Fruit fly (Drosophila melanogaster) whole organism, wandering third instar larva: ENCODE measurements around the gene CG10747.

Experiments used
- CG32264 ChIP-seq: fragments of 200-800 bp; sonication (Bioruptor generic); optimal IDR thresholded peaks from 2 replicates; lab custom pipeline; 2016; ENCODE audit warnings: missing biosample characterization, missing genetic modification characterization
- Dfd ChIP-seq: fragments of >200 bp; optimal IDR thresholded peaks from 2 replicates; lab custom pipeline; 2017; ENCODE audit warnings: missing biosample characterization, missing genetic modification characterization
- Dif ChIP-seq: fragments of 200-275, 200-300 bp; sonication (Bioruptor generic); optimal IDR thresholded peaks from 2 replicates; lab custom pipeline; 2018; ENCODE audit warnings: missing biosample characterization, missing genetic modification characterization; ENCODE audit not compliant: partially characterized antibody
- GATAd ChIP-seq: sonication (Bioruptor generic); optimal IDR thresholded peaks from 2 replicates; lab custom pipeline; 2016; ENCODE audit warnings: missing biosample characterization, missing genetic modification characterization
- HLH106 ChIP-seq: fragments of 200-800 bp; optimal IDR thresholded peaks from 3 replicates; lab custom pipeline; 2019; ENCODE audit warnings: missing biosample characterization, mild to moderate bottlenecking, missing genetic modification characterization, moderate library complexity
- Hnf4 ChIP-seq: fragments of 200-800 bp; sonication (Bioruptor generic); optimal IDR thresholded peaks from 2 replicates; lab custom pipeline; 2016; ENCODE audit warnings: missing biosample characterization, mild to moderate bottlenecking, missing genetic modification characterization
- Hr78 ChIP-seq: fragments of >200 bp; optimal IDR thresholded peaks from 2 replicates; lab custom pipeline; 2017; ENCODE audit warnings: missing biosample characterization, missing genetic modification characterization
- Hr83 ChIP-seq: fragments of 200-300 bp; sonication (Bioruptor generic); optimal IDR thresholded peaks from 2 replicates; lab custom pipeline; 2016; ENCODE audit warnings: missing biosample characterization, mild to moderate bottlenecking, missing genetic modification characterization, moderate library complexity; ENCODE audit not compliant: poor library complexity, severe bottlenecking
- Jra ChIP-seq: sonication (Bioruptor generic); optimal IDR thresholded peaks from 2 replicates; lab custom pipeline; 2016; ENCODE audit warnings: missing biosample characterization, missing genetic modification characterization
- Mio ChIP-seq: sonication (Bioruptor generic); optimal IDR thresholded peaks from 2 replicates; lab custom pipeline; 2016; ENCODE audit warnings: missing biosample characterization, missing genetic modification characterization
- Myc ChIP-seq: fragments of >200 bp; optimal IDR thresholded peaks from 2 replicates; lab custom pipeline; 2017
- N ChIP-seq: fragments of >200 bp; optimal IDR thresholded peaks from 2 replicates; lab custom pipeline; 2018; ENCODE audit warnings: missing biosample characterization, missing external identifiers, missing genetic modification characterization
- Vsx2 ChIP-seq: fragments of 200-300, 225-300 bp; sonication (Bioruptor generic); optimal IDR thresholded peaks from 2 replicates; lab custom pipeline; 2018; ENCODE audit warnings: missing biosample characterization, missing genetic modification characterization; ENCODE audit not compliant: partially characterized antibody
- br ChIP-seq: fragments of 200-800 bp; sonication (Bioruptor generic); optimal IDR thresholded peaks from 2 replicates; lab custom pipeline; 2016; ENCODE audit warnings: missing biosample characterization, missing genetic modification characterization
- brk ChIP-seq: fragments of 200-800 bp; sonication (Bioruptor generic); optimal IDR thresholded peaks from 2 replicates; lab custom pipeline; 2016; ENCODE audit warnings: missing biosample characterization, mild to moderate bottlenecking, missing genetic modification characterization
- dl ChIP-seq, 2 experiments: fragments of 175-275, 200-275 bp in 1 of 2; fragments of 200-275 bp in 1 of 2; sonication (Bioruptor generic); optimal IDR thresholded peaks; lab custom pipeline; 2018; ENCODE audit warnings: mild to moderate bottlenecking in 2 of 2, missing biosample characterization in 2 of 2, missing genetic modification characterization in 2 of 2, moderate library complexity in 2 of 2; ENCODE audit not compliant: partially characterized antibody in 2 of 2, insufficient read depth in 1 of 2
- dmrt93B ChIP-seq: fragments of 200-800 bp; sonication (Bioruptor generic); optimal IDR thresholded peaks from 2 replicates; lab custom pipeline; 2018; ENCODE audit warnings: missing biosample characterization, mild to moderate bottlenecking, missing genetic modification characterization
- dsf ChIP-seq: sonication (Bioruptor generic); optimal IDR thresholded peaks from 2 replicates; lab custom pipeline; 2016; ENCODE audit warnings: missing biosample characterization, missing genetic modification characterization, borderline replicate concordance
- foxo ChIP-seq, 2 experiments: fragments of 200-800 bp; sonication (Bioruptor generic); optimal IDR thresholded peaks; 2 replicates in 1 of 2; 3 replicates in 1 of 2; lab custom pipeline; 2016 to 2017; ENCODE audit warnings: missing biosample characterization in 2 of 2, missing genetic modification characterization in 2 of 2
- fru ChIP-seq: fragments of 200-800 bp; sonication (Bioruptor generic); optimal IDR thresholded peaks from 3 replicates; lab custom pipeline; 2016; ENCODE audit warnings: missing biosample characterization, mild to moderate bottlenecking, missing genetic modification characterization
- h ChIP-seq: fragments of 200-800 bp; sonication (Bioruptor generic); optimal IDR thresholded peaks from 3 replicates; lab custom pipeline; 2016; ENCODE audit warnings: missing biosample characterization, mild to moderate bottlenecking, missing genetic modification characterization
- lola ChIP-seq: fragments of >200 bp; optimal IDR thresholded peaks from 2 replicates; lab custom pipeline; 2017; ENCODE audit warnings: missing biosample characterization, missing genetic modification characterization
- pan ChIP-seq: fragments of >200 bp; optimal IDR thresholded peaks from 2 replicates; lab custom pipeline; 2017
- rgr ChIP-seq: fragments of 200-800 bp; sonication (Bioruptor generic); optimal IDR thresholded peaks from 3 replicates; lab custom pipeline; 2016; ENCODE audit warnings: missing biosample characterization, mild to moderate bottlenecking, missing genetic modification characterization
- sv ChIP-seq: fragments of 200-800 bp; sonication (Bioruptor generic); optimal IDR thresholded peaks from 3 replicates; lab custom pipeline; 2016; ENCODE audit warnings: missing biosample characterization, missing genetic modification characterization
- tai ChIP-seq: sonication (Bioruptor generic); optimal IDR thresholded peaks from 2 replicates; lab custom pipeline; 2016; ENCODE audit warnings: missing biosample characterization, missing genetic modification characterization
- usp ChIP-seq: fragments of >200 bp; optimal IDR thresholded peaks from 2 replicates; lab custom pipeline; 2017; ENCODE audit warnings: missing biosample characterization, missing genetic modification characterization
- woc ChIP-seq: sonication (Bioruptor generic); optimal IDR thresholded peaks from 2 replicates; lab custom pipeline; 2016; ENCODE audit warnings: missing biosample characterization, mild to moderate bottlenecking, missing genetic modification characterization

The CG10747 gene

DNA sequence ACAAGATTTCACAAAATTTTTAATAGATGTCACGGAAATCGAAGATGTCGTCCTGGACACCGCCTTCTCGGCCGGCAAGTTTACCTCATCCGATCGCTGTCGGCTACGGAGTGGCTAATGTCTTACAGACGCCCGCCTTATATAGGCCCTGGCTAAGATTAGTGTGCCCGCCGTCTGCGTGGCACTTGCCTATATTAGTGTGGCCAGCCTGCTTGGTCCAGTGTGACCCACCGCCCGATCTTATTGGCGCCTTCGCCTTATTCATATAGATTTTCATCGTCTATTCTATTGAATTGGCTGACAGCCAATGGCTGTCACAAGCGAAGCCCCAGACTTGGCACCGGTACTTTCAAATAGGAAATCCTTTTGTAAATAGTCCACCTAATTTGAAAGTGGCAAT lies 24.7 kb upstream of the CG10747 start:
- TF ChIP-seq Myc (lab: Kevin White, UChicago), result no peak

DNA sequence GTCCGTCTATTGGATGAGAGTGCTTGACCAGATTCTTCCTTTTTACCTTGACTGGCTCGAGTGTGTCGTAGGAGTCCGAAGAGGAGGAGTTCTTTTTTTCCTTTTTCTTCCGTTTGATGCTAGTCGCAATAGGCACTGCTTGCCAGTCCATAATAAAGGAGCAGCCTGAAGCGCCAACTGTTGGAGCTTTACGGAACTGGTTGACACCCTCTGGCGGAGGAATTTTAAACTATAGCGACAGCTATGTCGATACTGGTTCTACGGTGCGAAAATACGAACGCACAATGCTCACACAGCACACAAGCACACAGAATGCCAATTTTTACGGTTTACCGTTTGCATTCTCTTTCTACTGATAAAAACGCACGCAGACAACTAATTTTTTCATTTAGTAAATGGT lies 15.4 kb upstream of the CG10747 start:
- TF ChIP-seq HLH106 (tag; lab: Kevin White, UChicago) (peak; percentile 19), br (GFP tag; lab: Kevin White, UChicago) (no peak), Myc (lab: Kevin White, UChicago) (peak; percentile 50), foxo (GFP tag; optimal IDR thresholded peaks at IDR 0.05; lab: Kevin White, UChicago) (peak in 1 of 2 experiments; percentile 26), Dif (GFP tag; lab: Kevin White, UChicago) (no peak), Mio (GFP tag; lab: Kevin White, UChicago) (no peak), dsf (GFP tag; lab: Kevin White, UChicago) (no peak), Hr78 (no peak), N (no peak), sv (no peak)

DNA sequence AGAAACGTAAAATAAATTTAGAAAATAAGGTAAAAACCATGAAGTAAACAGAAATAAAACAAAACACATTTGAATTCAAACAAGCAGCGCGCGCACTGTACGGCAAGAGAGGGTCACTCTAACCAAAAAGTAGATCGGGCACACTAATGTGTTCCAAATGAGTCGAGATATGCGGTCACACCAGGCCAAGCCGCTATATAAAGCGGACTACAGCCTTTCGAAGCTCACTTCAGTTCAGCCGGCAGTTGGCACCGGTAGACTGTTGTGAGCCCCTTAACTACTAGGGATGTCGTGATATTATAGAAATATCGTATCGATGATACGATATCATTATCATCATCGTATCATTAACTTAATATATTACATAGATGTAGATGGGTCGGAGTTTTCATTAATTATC lies 13.4 kb upstream of the CG10747 start:
- peak; percentile 7 for TF ChIP-seq Hnf4 (GFP tag; lab: Kevin White, UChicago)
- no peak for TF ChIP-seq dmrt93B (GFP tag; lab: Kevin White, UChicago)
- TF ChIP-seq brk, result no peak
- no peak for TF ChIP-seq lola (GFP tag; lab: Kevin White, UChicago)
- TF ChIP-seq usp (GFP tag; lab: Kevin White, UChicago), result no peak
- no peak for TF ChIP-seq sv
- TF ChIP-seq Jra (GFP tag; lab: Kevin White, UChicago), result no peak
- TF ChIP-seq Dfd (GFP tag; lab: Kevin White, UChicago), result no peak

DNA sequence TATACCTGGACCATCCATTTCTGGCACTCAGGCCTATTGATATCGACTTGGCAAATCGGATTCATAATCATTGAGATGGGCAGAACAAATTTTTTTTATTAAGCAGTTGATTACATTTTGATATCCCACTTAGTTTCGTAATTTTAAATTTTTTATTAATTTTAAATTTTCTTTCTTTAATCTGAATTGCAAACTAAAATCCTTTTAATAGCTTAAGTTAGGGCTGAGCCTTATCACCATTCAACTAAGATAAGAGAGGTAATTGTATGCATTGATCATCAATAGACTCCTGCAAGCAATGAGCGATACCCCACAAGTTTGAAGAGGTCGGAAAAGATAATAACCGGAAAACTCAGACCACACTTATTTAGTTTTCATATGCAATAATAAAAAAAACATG lies 12.9 kb upstream of the CG10747 start, which contains the start of gene CG13970:
Gene CG13970, minus strand, starts transcription at position 101 of the 400 bp plus-strand sequence.
- TF ChIP-seq foxo (GFP tag; optimal IDR thresholded peaks at IDR 0.05; lab: Kevin White, UChicago), result no peak
- no peak for TF ChIP-seq sv
- no peak for TF ChIP-seq pan (lab: Kevin White, UChicago)
- no peak for TF ChIP-seq woc (GFP tag; lab: Kevin White, UChicago)
- TF ChIP-seq h, result no peak
- TF ChIP-seq Jra (GFP tag; lab: Kevin White, UChicago), result no peak
- no peak for TF ChIP-seq Dif (GFP tag; lab: Kevin White, UChicago)
- no peak for TF ChIP-seq dl (GFP tag; optimal IDR thresholded peaks at IDR 0.05; lab: Kevin White, UChicago; ENCODE audit: insufficient read depth in 1 of 2, partially characterized antibody in 2 of 2)
- TF ChIP-seq tai, result no peak
- TF ChIP-seq N, result no peak
- no peak for TF ChIP-seq Mio (GFP tag; lab: Kevin White, UChicago)
- TF ChIP-seq CG32264 (GFP tag; lab: Kevin White, UChicago), result no peak
- no peak for TF ChIP-seq Vsx2 (GFP tag; lab: Kevin White, UChicago)
- TF ChIP-seq rgr (GFP tag; lab: Kevin White, UChicago), result no peak
- TF ChIP-seq lola (GFP tag; lab: Kevin White, UChicago), result no peak
- no peak for TF ChIP-seq GATAd
- no peak for TF ChIP-seq dmrt93B (GFP tag; lab: Kevin White, UChicago)

DNA sequence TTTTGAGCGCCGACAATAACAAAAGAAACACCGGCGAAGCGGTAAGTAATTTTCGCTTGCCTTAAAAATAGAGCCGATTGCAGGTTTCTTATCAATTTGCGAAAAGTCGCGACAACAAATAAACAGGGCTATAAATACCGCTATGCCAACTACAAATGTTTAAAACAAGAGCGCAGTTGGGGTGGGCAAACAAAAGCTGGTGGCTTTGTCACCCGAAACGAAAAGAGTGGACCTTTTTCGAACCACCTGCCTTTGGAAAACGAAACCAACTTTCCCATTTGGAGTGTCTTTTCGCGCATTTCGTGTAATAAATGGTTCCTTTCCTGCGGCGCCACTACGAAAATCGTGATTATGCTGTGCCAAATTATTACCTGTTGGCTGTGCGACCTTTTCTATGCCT lies 7.0 kb upstream of the CG10747 start:
- peak; percentile 68 for TF ChIP-seq Dif (GFP tag; lab: Kevin White, UChicago)
- TF ChIP-seq lola (GFP tag; lab: Kevin White, UChicago), result no peak
- no peak for TF ChIP-seq pan (lab: Kevin White, UChicago)
- no peak for TF ChIP-seq Dfd (GFP tag; lab: Kevin White, UChicago)
- TF ChIP-seq fru (GFP tag; lab: Kevin White, UChicago), result no peak
- no peak for TF ChIP-seq br (GFP tag; lab: Kevin White, UChicago)
- no peak for TF ChIP-seq HLH106 (tag; lab: Kevin White, UChicago)
- TF ChIP-seq, all 38 proteins: peak for 1

DNA sequence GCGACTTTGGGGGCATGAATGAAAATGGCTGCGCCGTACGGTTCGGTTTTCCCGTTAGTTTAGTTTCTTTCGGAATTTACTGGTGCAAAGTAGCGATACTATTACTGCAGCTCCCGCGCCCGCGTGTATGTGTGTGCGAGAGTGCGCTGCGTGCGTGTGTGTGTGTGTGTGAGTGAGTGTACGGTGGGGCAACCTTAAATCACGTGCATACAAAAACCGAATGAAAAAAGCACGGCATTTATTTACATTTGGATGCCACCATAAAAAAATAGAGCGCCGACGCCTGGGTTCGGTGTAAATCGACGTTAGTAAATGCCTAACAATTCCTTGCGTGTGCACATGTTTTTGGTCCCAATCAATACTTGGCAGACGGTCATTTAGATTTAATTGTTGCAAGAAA lies 6.6 kb upstream of the CG10747 start:
- TF ChIP-seq pan (lab: Kevin White, UChicago), result no peak
- TF ChIP-seq Dfd (GFP tag; lab: Kevin White, UChicago), result peak; percentile 3
- TF ChIP-seq Hr83 (GFP tag; lab: Kevin White, UChicago), result no peak
